Worm (Caenorhabditis elegans) whole organism, L1 larva: ENCODE measurements around the gene lgg-2.

Source experiments
- C16A3.4 ChIP-seq: fragments of 150-350 bp; optimal IDR thresholded peaks from 2 replicates; lab custom pipeline; 2014; ENCODE audit warnings: missing biosample characterization, missing genetic modification characterization
- ama-1 ChIP-seq: fragments of 150-350 bp; optimal IDR thresholded peaks from 2 replicates; lab custom pipeline; 2014
- ceh-82 ChIP-seq, 3 experiments: fragments of 150-350 bp in 1 of 3; sonication (generic microtip) in 2 of 3; optimal IDR thresholded peaks; 2 replicates each; lab custom pipeline; 2014 to 2017; ENCODE audit warnings: missing biosample characterization in 3 of 3, missing genetic modification characterization in 3 of 3
- fkh-8 ChIP-seq: sonication (generic microtip); optimal IDR thresholded peaks from 2 replicates; lab custom pipeline; 2016; ENCODE audit warnings: mild to moderate bottlenecking, missing genetic modification characterization, missing compliant biosample characterization
- irx-1 ChIP-seq: sonication (generic microtip); optimal IDR thresholded peaks from 2 replicates; lab custom pipeline; 2016; ENCODE audit warnings: missing genetic modification characterization, missing compliant biosample characterization
- mab-9 ChIP-seq: fragments of 200-800 bp; sonication (Bioruptor generic); IDR thresholded peaks from 2 replicates; pipeline ENCODE4 v1.3.6; 2022; ENCODE audit warnings: missing genetic modification reagents, missing genetic modification characterization, missing compliant biosample characterization
- mdl-1 ChIP-seq, 2 experiments: fragments of 150-350 bp; optimal IDR thresholded peaks; 2 replicates each; lab custom pipeline; 2014 to 2017; ENCODE audit warnings: missing biosample characterization in 2 of 2, missing genetic modification characterization in 2 of 2, inconsistent platforms in 1 of 2
- nhr-11 ChIP-seq: fragments of 150-350 bp; optimal IDR thresholded peaks from 2 replicates; lab custom pipeline; 2014; ENCODE audit warnings: missing biosample characterization, missing genetic modification characterization
- skn-1 ChIP-seq: fragments of 150-350 bp; optimal IDR thresholded peaks from 2 replicates; lab custom pipeline; 2014; ENCODE audit warnings: missing biosample characterization, missing genetic modification characterization
- snpc-4 ChIP-seq: fragments of 150-350 bp; optimal IDR thresholded peaks from 2 replicates; lab custom pipeline; 2014; ENCODE audit warnings: missing biosample characterization, missing genetic modification characterization
- tbx-2 ChIP-seq: sonication (generic microtip); optimal IDR thresholded peaks from 2 replicates; lab custom pipeline; 2016; ENCODE audit warnings: missing genetic modification characterization, missing compliant biosample characterization
- unc-62 ChIP-seq: fragments of 150-350 bp; optimal IDR thresholded peaks from 2 replicates; lab custom pipeline; 2014; ENCODE audit warnings: missing biosample characterization, missing genetic modification reagents, missing genetic modification characterization
- zag-1 ChIP-seq: fragments of 150-350 bp; optimal IDR thresholded peaks from 2 replicates; lab custom pipeline; 2014; ENCODE audit warnings: missing biosample characterization, missing genetic modification characterization
- ztf-11 ChIP-seq, 2 experiments: sonication (generic microtip); optimal IDR thresholded peaks; 2 replicates each; lab custom pipeline; 2016 to 2017; ENCODE audit warnings: missing genetic modification characterization in 2 of 2, missing biosample characterization in 1 of 2, missing compliant biosample characterization in 1 of 2

ce11 chrIV:10915388-10915787 lies 20.3 kb downstream of the lgg-2 start, which contains the start of gene ZK593.3:
- TF ChIP-seq mdl-1 (tag; optimal IDR thresholded peaks at IDR 0.05; lab: Kevin White, UChicago) = no peak
- TF ChIP-seq zag-1 = no peak
- no peak for TF ChIP-seq ceh-82 (tag; optimal IDR thresholded peaks at IDR 0.05; lab: Kevin White, UChicago)
- no peak for TF ChIP-seq fkh-8 (tag; lab: Kevin White, UChicago)
- TF ChIP-seq ztf-11 (tag; optimal IDR thresholded peaks at IDR 0.05; lab: Kevin White, UChicago) = no peak
- no peak for TF ChIP-seq mab-9 (GFP tag; lab: Robert Waterston, UW)
- TF ChIP-seq ama-1 = no peak
- TF ChIP-seq nhr-11 (tag; lab: Kevin White, UChicago) = no peak
- TF ChIP-seq C16A3.4 (tag; lab: Kevin White, UChicago) = no peak
- TF ChIP-seq snpc-4 (tag; lab: Kevin White, UChicago) = no peak
- no peak for TF ChIP-seq skn-1
- no peak for TF ChIP-seq tbx-2
- no peak for TF ChIP-seq unc-62 (GFP tag; lab: Kevin White, UChicago)
- no peak for TF ChIP-seq irx-1 (tag; lab: Kevin White, UChicago)
